Fruit fly (Drosophila melanogaster) whole organism, embryonic: ENCODE results near the gene CG4424.
A peak's percentile ranks its signal among the peaks of the same experiment; 100 is the strongest.

Source experiments
- Antp ChIP-seq: fragments of 200-800 bp; sonication (Bioruptor generic); optimal IDR thresholded peaks from 3 replicates; lab custom pipeline; 2016; ENCODE audit warnings: missing biosample characterization, missing genetic modification characterization
- Atf6 ChIP-seq: fragments of 200-800 bp; sonication (Bioruptor generic); IDR thresholded peaks from 2 replicates; pipeline ENCODE4 v1.3.6; 2022; ENCODE audit warnings: missing biosample characterization, missing genetic modification characterization
- CG10979 ChIP-seq: fragments of 200-800 bp; sonication (Bioruptor generic); optimal IDR thresholded peaks from 2 replicates; lab custom pipeline; 2018; ENCODE audit warnings: missing biosample characterization, mild to moderate bottlenecking, missing genetic modification characterization, moderate library complexity
- CG11696 ChIP-seq: fragments of 200-800 bp; sonication (Bioruptor generic); IDR thresholded peaks from 2 replicates; pipeline ENCODE4 v1.3.6; 2022; ENCODE audit warnings: missing biosample characterization, missing genetic modification characterization
- CG11723 ChIP-seq: fragments of 200-800 bp; sonication (Bioruptor generic); optimal IDR thresholded peaks from 2 replicates; lab custom pipeline; 2017; ENCODE audit warnings: missing biosample characterization, mild to moderate bottlenecking, missing genetic modification characterization
- CG12219 ChIP-seq: fragments of 200-800 bp; sonication (Bioruptor generic); optimal IDR thresholded peaks from 3 replicates; lab custom pipeline; 2018; ENCODE audit warnings: missing biosample characterization, mild to moderate bottlenecking, missing genetic modification characterization
- CG16813 ChIP-seq: fragments of 200-800 bp; sonication (Bioruptor generic); IDR thresholded peaks from 3 replicates; pipeline ENCODE4 v1.3.6; 2022; ENCODE audit warnings: missing biosample characterization, missing genetic modification characterization; ENCODE audit not compliant: partially characterized antibody
- CG17612 ChIP-seq: fragments of 200-800 bp; sonication (Bioruptor generic); IDR thresholded peaks from 2 replicates; pipeline ENCODE4 v1.3.6; 2022; ENCODE audit warnings: missing biosample characterization, missing genetic modification characterization
- CG17802 ChIP-seq: fragments of 200-800 bp; sonication (Bioruptor generic); optimal IDR thresholded peaks from 2 replicates; lab custom pipeline; 2018; ENCODE audit warnings: missing biosample characterization, mild to moderate bottlenecking, missing genetic modification characterization, moderate library complexity
- CG17912 ChIP-seq: fragments of 200-800 bp; sonication (Bioruptor generic); optimal IDR thresholded peaks from 2 replicates; lab custom pipeline; 2018; ENCODE audit warnings: missing biosample characterization, mild to moderate bottlenecking, missing genetic modification characterization
- CG1792 ChIP-seq: fragments of 200-800 bp; sonication (Bioruptor generic); optimal IDR thresholded peaks from 2 replicates; lab custom pipeline; 2016; ENCODE audit warnings: missing biosample characterization, missing genetic modification characterization
- CG18011 ChIP-seq: fragments of 200-800 bp; sonication (Bioruptor generic); optimal IDR thresholded peaks from 2 replicates; lab custom pipeline; 2017; ENCODE audit warnings: missing biosample characterization, missing genetic modification characterization, mild to moderate bottlenecking, moderate library complexity, missing genotype
- CG3838 ChIP-seq: fragments of 200-800 bp; sonication (Bioruptor generic); optimal IDR thresholded peaks from 3 replicates; lab custom pipeline; 2016; ENCODE audit warnings: missing biosample characterization, missing genetic modification characterization
- CG3995 ChIP-seq: fragments of 200-800 bp; sonication (Bioruptor generic); optimal IDR thresholded peaks from 3 replicates; lab custom pipeline; 2016; ENCODE audit warnings: missing biosample characterization, missing genetic modification characterization
- CG42726 ChIP-seq: fragments of 200-800 bp; sonication (Bioruptor generic); IDR thresholded peaks from 2 replicates; pipeline ENCODE4 v1.3.6; 2022; ENCODE audit warnings: missing biosample characterization, missing genetic modification characterization; ENCODE audit not compliant: partially characterized antibody
- CG6254 ChIP-seq: fragments of 200-800 bp; sonication (Bioruptor generic); optimal IDR thresholded peaks from 3 replicates; lab custom pipeline; 2017; ENCODE audit warnings: mild to moderate bottlenecking, missing biosample characterization, missing genetic modification reagents, missing genetic modification characterization
- CG6272 ChIP-seq: fragments of 200-800 bp; sonication (Bioruptor generic); IDR thresholded peaks from 2 replicates; pipeline ENCODE4 v1.3.6; 2022; ENCODE audit warnings: missing biosample characterization, missing genetic modification characterization
- CG6813 ChIP-seq: fragments of 200-800 bp; sonication (Bioruptor generic); optimal IDR thresholded peaks from 2 replicates; lab custom pipeline; 2017; ENCODE audit warnings: missing biosample characterization, missing genetic modification characterization, mild to moderate bottlenecking, moderate library complexity, missing genetic modification reagents
- CG9609 ChIP-seq: fragments of 200-800 bp; sonication (Bioruptor generic); optimal IDR thresholded peaks from 3 replicates; lab custom pipeline; 2016; ENCODE audit warnings: missing biosample characterization, missing genetic modification characterization
- CG9876 ChIP-seq: fragments of 200-800 bp; sonication (Bioruptor generic); optimal IDR thresholded peaks from 2 replicates; lab custom pipeline; 2016; ENCODE audit warnings: missing biosample characterization, missing genetic modification characterization
- CkIIα-i1 ChIP-seq: fragments of 200-800 bp; sonication (Bioruptor generic); IDR thresholded peaks from 2 replicates; pipeline ENCODE4 v1.3.6; 2022; ENCODE audit warnings: missing biosample characterization, missing genetic modification characterization
- D19B ChIP-seq: fragments of 200-800 bp; sonication (Bioruptor generic); optimal IDR thresholded peaks from 2 replicates; lab custom pipeline; 2017; ENCODE audit warnings: missing biosample characterization, mild to moderate bottlenecking, missing genetic modification characterization
- Ets65A ChIP-seq: fragments of 200-800 bp; sonication (Bioruptor generic); peaks from one replicate; lab custom pipeline; 2016; ENCODE audit warnings: missing biosample characterization, missing genetic modification characterization
- Fer1 ChIP-seq: fragments of 200-800 bp; sonication (Bioruptor generic); optimal IDR thresholded peaks from 2 replicates; lab custom pipeline; 2017; ENCODE audit warnings: missing biosample characterization, mild to moderate bottlenecking, missing genetic modification characterization
- Lhr ChIP-seq: fragments of 200-800 bp; sonication (Bioruptor generic); optimal IDR thresholded peaks from 3 replicates; lab custom pipeline; 2017; ENCODE audit warnings: mild to moderate bottlenecking, missing biosample characterization, missing genetic modification reagents, missing genetic modification characterization
- Mad ChIP-seq: fragments of 200-800 bp; sonication (Bioruptor generic); optimal IDR thresholded peaks from 2 replicates; lab custom pipeline; 2016; ENCODE audit warnings: missing biosample characterization, missing genetic modification characterization
- Meics ChIP-seq: fragments of 200-800 bp; sonication (Bioruptor generic); optimal IDR thresholded peaks from 2 replicates; lab custom pipeline; 2017; ENCODE audit warnings: missing biosample characterization, mild to moderate bottlenecking, missing genetic modification characterization
- NC2β ChIP-seq: fragments of 200-800 bp; sonication (Bioruptor generic); optimal IDR thresholded peaks from 2 replicates; lab custom pipeline; 2016; ENCODE audit warnings: missing biosample characterization, missing genetic modification characterization
- Nf-YA ChIP-seq: fragments of 200-800 bp; sonication (Bioruptor generic); IDR thresholded peaks from 2 replicates; pipeline ENCODE4 v1.3.6; 2022; ENCODE audit warnings: missing biosample characterization, missing genetic modification characterization
- Sin3A ChIP-seq: fragments of >200 bp; optimal IDR thresholded peaks from 2 replicates; lab custom pipeline; 2018
- Sox100B ChIP-seq: fragments of 200-800 bp; sonication (Bioruptor generic); optimal IDR thresholded peaks from 3 replicates; lab custom pipeline; 2018; ENCODE audit warnings: missing biosample characterization, mild to moderate bottlenecking, missing genetic modification characterization
- Taf1 ChIP-seq: fragments of 200-800 bp; sonication (Bioruptor generic); IDR thresholded peaks from 2 replicates; pipeline ENCODE4 v1.3.6; 2022; ENCODE audit warnings: missing biosample characterization, missing genetic modification characterization
- YL-1 ChIP-seq: fragments of 200-800 bp; sonication (Bioruptor generic); optimal IDR thresholded peaks from 3 replicates; lab custom pipeline; 2017; ENCODE audit warnings: missing biosample characterization, mild to moderate bottlenecking, missing genetic modification characterization
- al ChIP-seq: fragments of 200-800 bp; sonication (Bioruptor generic); IDR thresholded peaks from 2 replicates; pipeline ENCODE4 v1.3.6; 2022; ENCODE audit warnings: missing biosample characterization, missing genetic modification characterization
- ase ChIP-seq: fragments of 200-800 bp; sonication (Bioruptor generic); IDR thresholded peaks from 3 replicates; pipeline ENCODE4 v1.3.6; 2022; ENCODE audit warnings: missing biosample characterization, missing genetic modification characterization
- bowl ChIP-seq: fragments of 200-800 bp; sonication (Bioruptor generic); IDR thresholded peaks from 2 replicates; pipeline ENCODE4 v1.3.6; 2022; ENCODE audit warnings: missing biosample characterization, missing genetic modification characterization
- caup ChIP-seq: fragments of 200-800 bp; sonication (Bioruptor generic); optimal IDR thresholded peaks from 3 replicates; lab custom pipeline; 2017; ENCODE audit warnings: missing biosample characterization, mild to moderate bottlenecking, missing genetic modification characterization, moderate library complexity; ENCODE audit not compliant: severe bottlenecking
- dm ChIP-seq: fragments of 200-800 bp; sonication (Bioruptor generic); optimal IDR thresholded peaks from 3 replicates; lab custom pipeline; 2016; ENCODE audit warnings: missing biosample characterization, missing genetic modification characterization
- dmrt99B ChIP-seq: fragments of 200-800 bp; sonication (Bioruptor generic); optimal IDR thresholded peaks from 2 replicates; lab custom pipeline; 2018; ENCODE audit warnings: missing biosample characterization, mild to moderate bottlenecking, missing genetic modification characterization, moderate library complexity
- fd64A ChIP-seq: fragments of 200-800 bp; sonication (Bioruptor generic); optimal IDR thresholded peaks from 3 replicates; lab custom pipeline; 2018; ENCODE audit warnings: missing biosample characterization, mild to moderate bottlenecking, missing genetic modification characterization
- fu2 ChIP-seq: fragments of 200-800 bp; sonication (Bioruptor generic); optimal IDR thresholded peaks from 2 replicates; lab custom pipeline; 2016; ENCODE audit warnings: missing biosample characterization, missing genetic modification characterization
- gsb-n ChIP-seq: fragments of 200-800 bp; sonication (Bioruptor generic); optimal IDR thresholded peaks from 3 replicates; lab custom pipeline; 2018; ENCODE audit warnings: missing biosample characterization, mild to moderate bottlenecking, missing genetic modification characterization
- gt ChIP-seq: fragments of 200-800 bp; sonication (Bioruptor generic); IDR thresholded peaks from 2 replicates; pipeline ENCODE4 v1.3.6; 2022; ENCODE audit warnings: missing biosample characterization, missing genetic modification characterization
- h ChIP-seq: fragments of >200 bp; optimal IDR thresholded peaks from 2 replicates; lab custom pipeline; 2017
- hb ChIP-seq: fragments of 200-800 bp; sonication (Bioruptor generic); IDR thresholded peaks from 3 replicates; pipeline ENCODE4 v1.3.6; 2022; ENCODE audit warnings: missing biosample characterization, missing genetic modification characterization; ENCODE audit not compliant: partially characterized antibody
- klu ChIP-seq: fragments of 200-800 bp; sonication (Bioruptor generic); IDR thresholded peaks from 2 replicates; pipeline ENCODE4 v1.3.6; 2022; ENCODE audit warnings: missing biosample characterization, missing genetic modification characterization
- lov ChIP-seq, 2 experiments: fragments of 200-800 bp in 1 of 2; fragments of >200 bp in 1 of 2; sonication (Bioruptor generic) in 1 of 2; IDR thresholded peaks in 1 of 2; optimal IDR thresholded peaks in 1 of 2; 2 replicates in 1 of 2; 3 replicates in 1 of 2; pipeline versions ENCODE4 v1.3.6 to Lab custom; 2017 to 2022; ENCODE audit warnings: missing biosample characterization in 1 of 2, missing genetic modification characterization in 1 of 2
- luna ChIP-seq: fragments of 200-800 bp; sonication (Bioruptor generic); optimal IDR thresholded peaks from 2 replicates; lab custom pipeline; 2016; ENCODE audit warnings: missing biosample characterization, missing genetic modification characterization
- pnt ChIP-seq: fragments of 200-800 bp; sonication (Bioruptor generic); optimal IDR thresholded peaks from 3 replicates; lab custom pipeline; 2016; ENCODE audit warnings: missing biosample characterization, missing genetic modification characterization
- slou ChIP-seq: fragments of 200-800 bp; sonication (Bioruptor generic); optimal IDR thresholded peaks from 3 replicates; lab custom pipeline; 2016; ENCODE audit warnings: missing biosample characterization, missing genetic modification characterization
- stwl ChIP-seq: fragments of 200-800 bp; sonication (Bioruptor generic); optimal IDR thresholded peaks from 3 replicates; lab custom pipeline; 2018; ENCODE audit warnings: missing biosample characterization, mild to moderate bottlenecking, missing genetic modification characterization, moderate library complexity

Gene CG4424

DNA sequence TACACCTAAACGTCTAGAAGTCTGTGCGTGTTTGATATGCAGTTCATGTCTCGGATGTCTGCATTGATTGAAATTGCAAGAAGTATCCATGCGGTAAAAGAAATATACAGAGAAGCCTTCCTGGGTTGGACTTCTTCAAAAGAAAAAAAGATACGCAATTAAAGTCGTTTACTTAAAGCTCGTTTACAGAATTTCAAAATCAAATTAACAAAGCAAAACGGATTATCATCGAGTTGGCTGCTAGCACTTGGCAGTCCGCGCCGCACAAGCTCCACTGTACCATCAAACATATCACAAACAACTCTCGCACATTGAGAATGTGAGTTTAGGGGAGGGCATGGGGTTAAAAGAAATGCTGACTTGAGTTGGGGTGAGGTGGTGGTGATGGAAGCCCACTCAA is 29.4 kb downstream of the CG4424 start (continued):
- TF ChIP-seq fd64A (peak; percentile 74), CkIIα-i1 (no peak), CG1792 (peak; percentile 32), al (GFP tag; lab: Robert Waterston, UW) (no peak), bowl (0 out of 2 replicates have a peak, but pooled peaks have one; percentile 26), CG9876 (GFP tag; lab: Kevin White, UChicago) (peak; percentile 64), CG6813 (GFP tag; lab: Kevin White, UChicago) (peak; percentile 62), Sin3A (no peak), Nf-YA (GFP tag; lab: Robert Waterston, UW) (peak; percentile 70), D19B (GFP tag; lab: Kevin White, UChicago) (no peak), Antp (GFP tag; lab: Kevin White, UChicago) (peak; percentile 84), Lhr (GFP tag; lab: Kevin White, UChicago) (peak; percentile 32), CG17912 (GFP tag; lab: Kevin White, UChicago) (no peak), Fer1 (peak; percentile 46), CG17802 (peak; percentile 65), CG10979 (tag; lab: Kevin White, UChicago) (peak; percentile 87), klu (0 out of 2 replicates have a peak, but pooled peaks have one; percentile 27), ase (GFP tag; lab: Robert Waterston, UW) (peak; percentile 71; the same call in 1 of the 3 replicates), Ets65A (GFP tag; lab: Kevin White, UChicago) (peak; percentile 95), fu2 (no peak), CG42726 (GFP tag; lab: Robert Waterston, UW) (no peak), lov (optimal IDR thresholded peaks at IDR 0.05; lab: Kevin White, UChicago) (no peak), lov (GFP tag; IDR thresholded peaks at IDR 0.05; lab: Robert Waterston, UW) (peak; percentile 84), gt (GFP tag; lab: Robert Waterston, UW) (0 out of 2 replicates have a peak, but pooled peaks have one; percentile 10), CG3838 (GFP tag; lab: Kevin White, UChicago) (no peak), luna (no peak), Mad (GFP tag; lab: Kevin White, UChicago) (peak; percentile 32), dmrt99B (tag; lab: Kevin White, UChicago) (peak; percentile 84), dm (GFP tag; lab: Kevin White, UChicago) (peak; percentile 44), Sox100B (GFP tag; lab: Kevin White, UChicago) (peak; percentile 60), pnt (GFP tag; lab: Kevin White, UChicago) (peak; percentile 84), CG6254 (GFP tag; lab: Kevin White, UChicago) (peak; percentile 81), CG9609 (GFP tag; lab: Kevin White, UChicago) (peak; percentile 70), Meics (GFP tag; lab: Kevin White, UChicago) (peak; percentile 51), gsb-n (tag; lab: Kevin White, UChicago) (peak; percentile 75), CG17612 (GFP tag; lab: Robert Waterston, UW) (no peak), CG16813 (no peak), NC2β (peak; percentile 66), hb (GFP tag; lab: Robert Waterston, UW) (no peak), CG11696 (GFP tag; lab: Robert Waterston, UW) (0 out of 2 replicates have a peak, but pooled peaks have one; percentile 45), CG6272 (GFP tag; lab: Robert Waterston, UW) (peak; percentile 50; the same call in 1 of the 2 replicates), Atf6 (GFP tag; lab: Robert Waterston, UW) (peak; percentile 26; the same call in 1 of the 2 replicates), slou (GFP tag; lab: Kevin White, UChicago) (no peak), h (lab: Kevin White, UChicago) (no peak), YL-1 (GFP tag; lab: Kevin White, UChicago) (no peak), stwl (tag; lab: Kevin White, UChicago) (peak; percentile 27), CG12219 (GFP tag; lab: Kevin White, UChicago) (peak; percentile 79), Taf1 (GFP tag; lab: Robert Waterston, UW) (0 out of 2 replicates have a peak, but pooled peaks have one; percentile 10), caup (no peak), CG11723 (GFP tag; lab: Kevin White, UChicago) (peak; percentile 68), CG3995 (GFP tag; lab: Kevin White, UChicago) (no peak), CG18011 (GFP tag; lab: Kevin White, UChicago) (no peak)
